Fruit fly (Drosophila melanogaster): ENCODE data around the gene spz3.

- peak; percentile 69 for TF ChIP-seq CG8159 (tag; optimal IDR thresholded peaks at IDR 0.05)
- TF ChIP-seq CG8301 (tag; optimal IDR thresholded peaks at IDR 0.05): no peak
- peak; percentile 61 for TF ChIP-seq Pif1B (GFP tag; optimal IDR thresholded peaks at IDR 0.05)
- TF ChIP-seq CG12605 (GFP tag; IDR thresholded peaks at IDR 0.05): peak; percentile 87
- peak; percentile 65 for TF ChIP-seq Snoo (tag; optimal IDR thresholded peaks at IDR 0.05)
- peak; percentile 74 for TF ChIP-seq Pif1A (GFP tag; optimal IDR thresholded peaks at IDR 0.05)
These were observed at the start of gene spz3 for dm6 chr2L:7879292-7879894.

Data from whole organism, pupa.